Worm (Caenorhabditis elegans): ENCODE data around the gene srw-3.
"Not testable (repeated sequence)": the region's sequence is repeated elsewhere in the genome, so short reads cannot be mapped to it uniquely, and the experiment has no call there.

srw-3 gene

ce11 chrV:7693394-7693793 is 12.0 kb upstream of the srw-3 start, which contains the start of gene C12D5.10:
C12D5.10 (minus strand) TSS chrV:7693494.
- TF ChIP-seq aptf-3 (GFP tag; IDR thresholded peaks at IDR 0.05) (no peak), hsf-1 (GFP tag; IDR thresholded peaks at IDR 0.05) (no peak), tbp1 (GFP tag; optimal IDR thresholded peaks at IDR 0.05) (no peak), F22D6.2 (tag; optimal IDR thresholded peaks at IDR 0.05) (no peak), F23B12.7 (tag; optimal IDR thresholded peaks at IDR 0.05; ENCODE audit: insufficient read depth) (no peak), atf-7 (tag; optimal IDR thresholded peaks at IDR 0.05) (no peak), bed-2 (GFP tag; IDR thresholded peaks at IDR 0.05) (no peak), F37B4.10 (GFP tag; IDR thresholded peaks at IDR 0.05) (no peak), mel-28 (tag; optimal IDR thresholded peaks at IDR 0.05; ENCODE audit: borderline replicate concordance) (no peak), efl-1 (GFP tag; optimal IDR thresholded peaks at IDR 0.05) (no peak), lin-26 (GFP tag; IDR thresholded peaks at IDR 0.05) (no peak), aptf-2 (GFP tag; conservative IDR thresholded peaks at IDR 0.05) (no peak), attf-6 (GFP tag; IDR thresholded peaks at IDR 0.05) (no peak), hrde-1 (tag; optimal IDR thresholded peaks at IDR 0.05; ENCODE audit: borderline replicate concordance) (no peak), dox-1 (GFP tag; IDR thresholded peaks at IDR 0.05) (no peak)

ce11 chrV:7696842-7697241 is 8.6 kb upstream of the srw-3 start, which contains the start of gene ZK105.3:
ZK105.3 (plus strand) TSS chrV:7697142.
- no peak for TF ChIP-seq die-1 (tag; optimal IDR thresholded peaks at IDR 0.05)
- no peak for TF ChIP-seq ztf-26 (tag; optimal IDR thresholded peaks at IDR 0.05)
- no peak for TF ChIP-seq snpc-1.1 (tag; optimal IDR thresholded peaks at IDR 0.05; ENCODE audit: insufficient read depth)
- TF ChIP-seq ceh-100 (GFP tag; IDR thresholded peaks at IDR 0.05), result no peak
- TF ChIP-seq hmg-1.2 (GFP tag; IDR thresholded peaks at IDR 0.05), result no peak
- TF ChIP-seq somi-1 (GFP tag; optimal IDR thresholded peaks at IDR 0.05), result no peak
- TF ChIP-seq attf-6 (GFP tag; IDR thresholded peaks at IDR 0.05), result no peak
- no peak for TF ChIP-seq Y79H2A.3 (GFP tag; conservative IDR thresholded peaks at IDR 0.05)
- TF ChIP-seq ets-4 (GFP tag; optimal IDR thresholded peaks at IDR 0.05), result no peak
- no peak for TF ChIP-seq dpl-1 (GFP tag; optimal IDR thresholded peaks at IDR 0.05)
- no peak for TF ChIP-seq nfyb-1 (GFP tag; IDR thresholded peaks at IDR 0.05)
- no peak for TF ChIP-seq madf-3 (GFP tag; IDR thresholded peaks at IDR 0.05)
- no peak for TF ChIP-seq tbx-9 (tag; optimal IDR thresholded peaks at IDR 0.05; ENCODE audit: borderline replicate concordance)
- TF ChIP-seq lin-54 (GFP tag; optimal IDR thresholded peaks at IDR 0.05), result no peak
- TF ChIP-seq Y53G8AR.9 (GFP tag; conservative IDR thresholded peaks at IDR 0.05), result no peak
- TF ChIP-seq nfya-2 (GFP tag; IDR thresholded peaks at IDR 0.05), result no peak
- no peak for TF ChIP-seq egl-18 (GFP tag; IDR thresholded peaks at IDR 0.05)
- TF ChIP-seq snpc-4 (GFP tag; optimal IDR thresholded peaks at IDR 0.05), result no peak
- no peak for TF ChIP-seq snpc-4 (tag; optimal IDR thresholded peaks at IDR 0.05)
- no peak for TF ChIP-seq F57A8.1 (GFP tag; optimal IDR thresholded peaks at IDR 0.05)
- no peak for TF ChIP-seq F22D6.2 (tag; optimal IDR thresholded peaks at IDR 0.05)

- not testable (repeated sequence) for TF ChIP-seq hlh-26 (GFP tag; conservative IDR thresholded peaks at IDR 0.05); B0336.3 (GFP tag; IDR thresholded peaks at IDR 0.05); attf-6 (GFP tag; IDR thresholded peaks at IDR 0.05)
Measured at ce11 chrV:7703536-7703935, 1.9 kb upstream of the srw-3 start, which contains the start of gene srsx-40. srsx-40 (minus strand) TSS chrV:7703636.

Data from whole organism, young adult.